Worm (Caenorhabditis elegans) whole organism, midembryonic: Measurements from ENCODE around the gene ash-2.

Experiments
- T22C8.4 ChIP-seq: fragments of 200-800 bp; sonication (Bioruptor generic); IDR thresholded peaks from 2 replicates; pipeline ENCODE4 v1.3.6; 2022; ENCODE audit warnings: missing genetic modification characterization, missing compliant biosample characterization
- cog-1 ChIP-seq: sonication (generic microtip); optimal IDR thresholded peaks from 2 replicates; lab custom pipeline; 2016; ENCODE audit warnings: missing genetic modification characterization, missing compliant biosample characterization
- flt-1 ChIP-seq: fragments of 200-800 bp; sonication (Bioruptor generic); IDR thresholded peaks from 2 replicates; pipeline ENCODE4 v1.3.6; 2022; ENCODE audit warnings: missing genetic modification characterization, missing compliant biosample characterization
- klf-2 ChIP-seq: fragments of 200-800 bp; sonication (Bioruptor generic); conservative IDR thresholded peaks from 2 replicates; pipeline ENCODE4 v1.3.6; 2022; ENCODE audit warnings: missing genetic modification reagents, missing genetic modification characterization, missing compliant biosample characterization
- med-1 ChIP-seq: sonication (generic microtip); optimal IDR thresholded peaks from 2 replicates; lab custom pipeline; 2017; ENCODE audit warnings: missing genetic modification characterization, mild to moderate bottlenecking, missing compliant biosample characterization, antibody characterized with exemption, missing genetic modification reagents; ENCODE audit not compliant: insufficient read depth
- ref-1 ChIP-seq: fragments of 200-800 bp; sonication (Bioruptor generic); conservative IDR thresholded peaks from 2 replicates; pipeline ENCODE4 v1.3.6; 2022; ENCODE audit warnings: missing genetic modification reagents, missing genetic modification characterization, missing compliant biosample characterization
- tab-1 ChIP-seq: fragments of 200-800 bp; sonication (Bioruptor generic); IDR thresholded peaks from 2 replicates; pipeline ENCODE4 v1.3.6; 2022; ENCODE audit warnings: missing genetic modification characterization, missing compliant biosample characterization
- ztf-23 ChIP-seq: fragments of 200-800 bp; sonication (Bioruptor generic); IDR thresholded peaks from 2 replicates; pipeline ENCODE4 v1.3.6; 2022; ENCODE audit warnings: missing genetic modification reagents, missing genetic modification characterization, missing compliant biosample characterization
- ztf-29 ChIP-seq: fragments of 200-800 bp; sonication (Bioruptor generic); IDR thresholded peaks from 2 replicates; pipeline ENCODE4 v1.3.6; 2022; ENCODE audit warnings: missing genetic modification reagents, missing genetic modification characterization, missing compliant biosample characterization

The ash-2 gene

DNA sequence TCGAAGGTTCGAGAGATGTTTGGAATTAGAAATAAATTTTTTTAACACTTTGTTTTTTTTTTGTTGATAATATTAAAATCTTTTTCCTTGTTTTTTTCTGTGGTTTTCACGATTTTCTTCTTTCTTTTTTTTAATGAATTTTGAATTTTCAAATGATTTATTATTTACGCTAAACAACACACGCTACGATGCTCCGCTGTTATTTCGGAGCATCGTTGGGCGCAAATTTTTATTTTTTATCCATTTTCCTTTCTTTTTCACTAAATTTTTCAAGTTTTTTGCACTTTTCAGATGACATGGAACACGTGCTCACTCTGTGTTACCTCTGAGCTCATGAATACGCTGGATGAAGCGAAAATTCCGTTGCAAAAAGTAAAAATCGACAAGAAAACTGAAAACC lies 17.6 kb upstream of the ash-2 start, which contains the start of the genes W03C9.1 and W03C9.2:
Gene W03C9.1, minus strand, starts transcription at position 46 of the 400 bp plus-strand sequence.
Gene W03C9.2, plus strand, starts transcription at position 286 of the 400 bp plus-strand sequence.
- no peak for TF ChIP-seq flt-1 (GFP tag; lab: Robert Waterston, UW)
- TF ChIP-seq klf-2 (GFP tag; lab: Robert Waterston, UW) = no peak
- TF ChIP-seq ztf-23 = no peak
- no peak for TF ChIP-seq T22C8.4 (GFP tag; lab: Robert Waterston, UW)
- TF ChIP-seq tab-1 (GFP tag; lab: Robert Waterston, UW) = no peak
- no peak for TF ChIP-seq ztf-29 (GFP tag; lab: Robert Waterston, UW)

DNA sequence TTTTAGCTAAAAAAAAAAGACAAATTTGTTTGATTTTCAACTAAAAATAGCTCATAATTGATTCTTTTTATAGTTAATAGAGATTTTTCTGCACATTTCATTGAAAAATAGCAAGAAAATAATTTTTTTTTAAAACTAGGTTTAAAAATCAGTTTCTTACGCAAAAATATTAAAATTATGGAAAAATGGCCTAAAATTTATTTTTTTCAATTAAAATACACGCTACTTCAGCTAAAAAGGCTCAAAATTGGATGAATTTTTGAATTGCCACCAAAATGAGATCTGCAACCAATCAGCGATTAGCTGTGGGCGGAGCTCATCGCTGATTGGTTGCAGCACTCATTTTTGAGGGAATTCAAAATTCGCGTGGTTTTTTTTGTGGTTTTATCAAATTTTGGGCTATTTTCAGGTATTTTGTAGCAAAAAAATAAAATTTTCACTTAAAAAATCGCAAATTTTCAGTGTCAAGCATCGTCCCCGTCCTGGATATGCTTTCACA lies 16.5 kb upstream of the ash-2 start:
- TF ChIP-seq ref-1 (GFP tag; lab: Robert Waterston, UW) (no peak), tab-1 (GFP tag; lab: Robert Waterston, UW) (no peak), flt-1 (GFP tag; lab: Robert Waterston, UW) (no peak), T22C8.4 (GFP tag; lab: Robert Waterston, UW) (no peak), med-1 (GFP tag; lab: Kevin White, UChicago) (no peak), ztf-23 (no peak), ztf-29 (GFP tag; lab: Robert Waterston, UW) (no peak), cog-1 (no peak), klf-2 (GFP tag; lab: Robert Waterston, UW) (no peak)

DNA sequence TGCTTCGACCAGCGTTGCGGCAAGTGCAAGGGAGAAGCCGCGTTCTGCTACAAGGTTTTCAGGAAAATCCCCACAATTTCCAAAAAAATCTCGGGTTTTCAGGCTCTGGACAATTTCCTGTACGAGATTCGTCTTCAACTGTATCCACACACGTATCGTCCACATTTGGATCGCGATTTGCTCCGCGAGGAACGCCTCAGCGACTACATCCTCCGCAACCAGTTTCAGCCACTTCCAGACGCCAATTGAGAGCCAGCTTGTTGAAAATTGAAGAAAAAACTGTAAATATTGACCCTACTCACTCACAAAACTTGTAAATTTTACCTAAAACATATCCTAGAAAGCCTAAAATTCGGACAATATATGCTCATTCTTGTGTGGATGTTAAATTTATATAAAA lies 14.8 kb upstream of the ash-2 start:
- no peak for TF ChIP-seq ztf-23
- no peak for TF ChIP-seq ref-1 (GFP tag; lab: Robert Waterston, UW)

DNA sequence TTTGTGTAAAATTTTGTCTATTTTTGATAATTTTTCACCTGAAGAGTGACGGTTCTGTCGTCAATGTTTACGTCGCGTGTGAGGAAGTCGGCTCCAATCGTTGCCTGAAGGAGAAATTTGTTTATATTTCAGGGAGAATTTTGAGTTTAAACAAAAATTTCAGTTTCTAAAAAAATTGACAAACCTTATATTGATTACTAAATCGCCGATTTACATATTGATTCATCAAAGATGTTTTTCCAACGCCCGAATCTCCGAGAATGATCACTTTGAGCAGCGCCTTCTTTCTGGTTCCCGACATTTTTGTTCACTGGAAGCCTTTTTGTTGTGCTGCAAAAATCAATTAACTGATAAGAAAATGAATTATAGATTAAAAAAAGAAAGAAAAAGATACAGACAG lies 13.0 kb upstream of the ash-2 start, which contains the start of gene rab-7:
Gene rab-7, minus strand, starts transcription at position 330 of the 400 bp plus-strand sequence.
- no peak for TF ChIP-seq ref-1 (GFP tag; lab: Robert Waterston, UW)
- TF ChIP-seq flt-1 (GFP tag; lab: Robert Waterston, UW) = no peak
- no peak for TF ChIP-seq T22C8.4 (GFP tag; lab: Robert Waterston, UW)
- no peak for TF ChIP-seq ztf-23
- no peak for TF ChIP-seq ztf-29 (GFP tag; lab: Robert Waterston, UW)
- TF ChIP-seq med-1 (GFP tag; lab: Kevin White, UChicago) = no peak
- TF ChIP-seq klf-2 (GFP tag; lab: Robert Waterston, UW) = no peak
- TF ChIP-seq tab-1 (GFP tag; lab: Robert Waterston, UW) = no peak
- no peak for TF ChIP-seq cog-1

DNA sequence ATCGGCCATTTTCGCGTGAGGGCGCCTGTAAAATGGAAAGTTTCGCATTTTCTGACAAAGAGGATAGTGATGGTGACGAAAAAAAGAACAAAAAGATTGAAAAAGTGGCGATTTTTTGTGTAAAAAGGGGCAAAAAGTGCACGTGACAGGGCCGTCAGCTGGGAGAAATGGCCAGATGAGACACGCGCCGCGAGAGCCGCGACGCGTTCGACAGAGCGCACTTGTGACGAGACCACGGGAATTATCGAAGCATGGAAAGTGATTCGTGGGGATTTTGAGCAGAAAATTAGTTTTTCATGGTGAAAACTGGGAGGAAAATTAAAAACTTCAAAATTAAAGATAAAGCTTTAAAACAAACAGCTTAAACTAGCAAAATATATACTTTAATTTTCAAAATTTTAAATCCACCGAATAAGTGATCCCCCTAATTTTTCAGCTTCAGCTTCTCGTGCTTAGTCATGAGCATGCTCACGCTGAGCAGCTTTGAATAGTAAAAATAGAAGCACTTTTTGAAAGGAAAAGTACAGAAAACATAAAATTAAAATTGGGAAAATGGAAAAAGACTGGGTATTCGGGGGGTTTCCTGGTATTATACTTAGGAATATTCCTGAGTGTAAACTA lies 12.0 kb upstream of the ash-2 start, which contains the start of gene W03C9.5:
Gene W03C9.5, minus strand, starts transcription at position 38 of the 621 bp plus-strand sequence.
- peak; percentile 88 for TF ChIP-seq ztf-23
- TF ChIP-seq tab-1 (GFP tag; lab: Robert Waterston, UW) = no peak
- peak; percentile 89 for TF ChIP-seq klf-2 (GFP tag; lab: Robert Waterston, UW)
- TF ChIP-seq cog-1 = peak; percentile 92
- TF ChIP-seq ztf-29 (GFP tag; lab: Robert Waterston, UW) = no peak; the same call in 1 of the 2 replicates
- peak; percentile 92 for TF ChIP-seq flt-1 (GFP tag; lab: Robert Waterston, UW)
- peak; percentile 2 for TF ChIP-seq med-1 (GFP tag; lab: Kevin White, UChicago)
- TF ChIP-seq T22C8.4 (GFP tag; lab: Robert Waterston, UW) = peak; percentile 54; the same call in 1 of the 2 replicates
- TF ChIP-seq ref-1 (GFP tag; lab: Robert Waterston, UW) = peak; percentile 69

DNA sequence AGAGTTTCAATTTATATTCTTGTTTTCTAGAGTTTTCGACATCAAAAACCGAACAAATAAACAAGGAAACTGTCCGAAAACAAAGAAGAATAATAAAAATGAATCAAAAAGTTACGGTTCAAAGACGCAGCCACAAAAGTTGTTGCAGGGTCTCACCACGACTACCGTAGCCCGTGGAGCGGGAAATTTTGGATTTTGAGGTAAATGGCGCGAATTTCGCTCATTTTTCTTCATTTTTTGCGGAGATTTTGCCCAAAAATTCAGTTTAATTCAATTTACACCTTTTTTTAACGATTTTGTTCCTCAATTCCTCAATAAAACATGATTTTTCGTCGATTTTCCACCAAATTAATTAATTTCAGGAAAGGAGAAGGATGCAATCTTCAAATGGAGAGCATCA lies 11.4 kb upstream of the ash-2 start, which contains the start of gene mex-1:
Gene mex-1, plus strand, starts transcription at position 363 of the 400 bp plus-strand sequence.
- TF ChIP-seq flt-1 (GFP tag; lab: Robert Waterston, UW) (no peak), ztf-29 (GFP tag; lab: Robert Waterston, UW) (no peak), tab-1 (GFP tag; lab: Robert Waterston, UW) (no peak), cog-1 (no peak), ref-1 (GFP tag; lab: Robert Waterston, UW) (no peak), klf-2 (GFP tag; lab: Robert Waterston, UW) (no peak), med-1 (GFP tag; lab: Kevin White, UChicago) (no peak), T22C8.4 (GFP tag; lab: Robert Waterston, UW) (no peak)

DNA sequence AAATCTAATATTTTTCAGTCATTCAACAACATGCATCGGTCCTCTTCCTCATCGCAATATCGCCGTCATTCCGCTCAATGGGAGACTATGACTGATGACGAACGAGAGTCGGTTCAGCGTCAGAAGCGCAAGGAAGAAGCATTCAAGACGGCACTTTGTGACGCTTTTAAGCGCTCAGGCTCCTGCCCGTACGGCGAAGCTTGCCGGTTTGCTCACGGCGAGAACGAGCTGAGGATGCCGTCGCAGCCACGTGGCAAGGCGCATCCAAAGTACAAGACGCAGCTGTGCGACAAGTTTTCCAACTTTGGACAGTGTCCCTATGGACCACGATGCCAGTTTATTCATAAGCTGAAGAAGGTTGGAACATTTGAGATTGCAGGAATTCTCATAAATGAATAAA lies 10.6 kb upstream of the ash-2 start:
- TF ChIP-seq flt-1 (GFP tag; lab: Robert Waterston, UW) (no peak), ref-1 (GFP tag; lab: Robert Waterston, UW) (no peak), klf-2 (GFP tag; lab: Robert Waterston, UW) (no peak), tab-1 (GFP tag; lab: Robert Waterston, UW) (no peak), cog-1 (no peak), ztf-23 (no peak), med-1 (GFP tag; lab: Kevin White, UChicago) (no peak), ztf-29 (GFP tag; lab: Robert Waterston, UW) (no peak), T22C8.4 (GFP tag; lab: Robert Waterston, UW) (no peak)

DNA sequence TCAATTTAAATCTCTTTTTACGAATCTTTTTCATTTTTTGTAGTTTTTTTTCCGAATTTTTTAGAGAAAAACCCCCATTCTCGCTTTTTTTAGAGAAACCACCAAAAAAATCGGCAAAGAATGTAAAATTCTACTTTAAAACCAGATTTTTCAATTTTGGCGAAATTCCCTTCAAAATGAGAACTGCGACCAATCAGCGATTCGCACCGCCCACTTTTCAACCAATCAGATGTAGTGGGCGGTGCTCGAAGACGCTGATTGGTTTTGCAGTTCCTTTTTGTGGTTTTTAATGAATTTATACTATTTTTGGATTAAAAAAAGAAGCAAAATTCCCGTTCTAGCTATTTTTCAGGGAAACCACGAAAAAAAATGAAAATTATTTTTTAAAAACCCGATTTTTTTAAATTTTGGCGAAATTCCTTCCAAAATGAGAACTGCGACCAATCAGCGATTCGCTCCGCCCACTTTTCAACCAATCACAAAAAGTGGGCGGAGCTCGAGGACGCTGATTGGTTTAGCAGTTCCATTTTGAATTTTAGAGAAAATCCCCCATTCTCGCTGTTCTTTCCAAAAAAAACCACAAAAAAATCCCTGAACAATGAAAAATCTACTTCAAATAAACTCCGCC lies 8.5 kb upstream of the ash-2 start:
- TF ChIP-seq flt-1 (GFP tag; lab: Robert Waterston, UW) (no peak), med-1 (GFP tag; lab: Kevin White, UChicago) (no peak), ref-1 (GFP tag; lab: Robert Waterston, UW) (no peak), ztf-29 (GFP tag; lab: Robert Waterston, UW) (no peak), ztf-23 (no peak), T22C8.4 (GFP tag; lab: Robert Waterston, UW) (no peak), klf-2 (GFP tag; lab: Robert Waterston, UW) (no peak), cog-1 (no peak), tab-1 (GFP tag; lab: Robert Waterston, UW) (no peak)

DNA sequence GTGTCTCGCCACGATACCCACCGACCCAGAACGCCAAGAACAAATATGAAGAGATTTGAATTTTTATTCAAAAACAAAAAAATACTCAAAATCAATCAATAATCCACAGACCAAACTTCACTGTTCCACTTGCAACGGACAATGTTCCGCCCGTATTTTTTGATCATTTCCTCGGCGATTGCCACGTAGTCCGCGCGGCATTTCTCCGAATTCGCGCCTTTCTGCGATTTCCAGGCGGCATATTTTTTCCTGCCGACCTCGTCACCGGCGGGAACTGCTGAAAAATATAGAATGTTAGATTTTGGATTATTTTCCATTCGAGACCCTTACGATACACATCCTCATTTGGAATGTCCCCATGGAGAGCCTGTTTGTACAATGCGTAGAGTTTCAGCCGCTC lies 7.4 kb upstream of the ash-2 start:
- no peak for TF ChIP-seq ztf-29 (GFP tag; lab: Robert Waterston, UW)
- no peak for TF ChIP-seq T22C8.4 (GFP tag; lab: Robert Waterston, UW)
- no peak for TF ChIP-seq cog-1
- TF ChIP-seq klf-2 (GFP tag; lab: Robert Waterston, UW) = no peak
- no peak for TF ChIP-seq tab-1 (GFP tag; lab: Robert Waterston, UW)
- no peak for TF ChIP-seq med-1 (GFP tag; lab: Kevin White, UChicago)
- no peak for TF ChIP-seq ztf-23
- TF ChIP-seq ref-1 (GFP tag; lab: Robert Waterston, UW) = no peak
- TF ChIP-seq flt-1 (GFP tag; lab: Robert Waterston, UW) = no peak
